Worm (Caenorhabditis elegans) whole organism, L4 larva: Measurements from ENCODE around the gene C06C6.7.

Source experiments
- aly-2 ChIP-seq: sonication (generic microtip); optimal IDR thresholded peaks from 2 replicates; lab custom pipeline; 2018; ENCODE audit warnings: missing biosample characterization, missing genetic modification characterization
- nhr-28 ChIP-seq: fragments of 150-350 bp; optimal IDR thresholded peaks from 2 replicates; lab custom pipeline; 2014; ENCODE audit warnings: missing biosample characterization, missing genetic modification characterization
- nhr-6 ChIP-seq: fragments of 150-350 bp; optimal IDR thresholded peaks from 2 replicates; lab custom pipeline; 2014; ENCODE audit warnings: missing biosample characterization, missing genetic modification characterization
- ztf-11 ChIP-seq: fragments of 150-350 bp; optimal IDR thresholded peaks from 2 replicates; lab custom pipeline; 2014; ENCODE audit warnings: missing biosample characterization, missing genetic modification characterization
- ztf-7 ChIP-seq: fragments of 150-350 bp; optimal IDR thresholded peaks from 2 replicates; lab custom pipeline; 2014; ENCODE audit warnings: missing biosample characterization, missing genetic modification characterization

ce11 chrV:15975845-15976244 lies 16.1 kb upstream of the C06C6.7 start, which contains the start of gene clec-232:
- TF ChIP-seq nhr-6, result no peak
- no peak for TF ChIP-seq nhr-28 (tag; lab: Kevin White, UChicago)
- TF ChIP-seq ztf-7 (tag; lab: Kevin White, UChicago), result no peak
- TF ChIP-seq aly-2 (tag; lab: Kevin White, UChicago), result no peak
- no peak for TF ChIP-seq ztf-11 (tag; lab: Kevin White, UChicago)
